Worm (Caenorhabditis elegans): ENCODE measurements around the gene F47C12.7.

F47C12.7 gene

DNA sequence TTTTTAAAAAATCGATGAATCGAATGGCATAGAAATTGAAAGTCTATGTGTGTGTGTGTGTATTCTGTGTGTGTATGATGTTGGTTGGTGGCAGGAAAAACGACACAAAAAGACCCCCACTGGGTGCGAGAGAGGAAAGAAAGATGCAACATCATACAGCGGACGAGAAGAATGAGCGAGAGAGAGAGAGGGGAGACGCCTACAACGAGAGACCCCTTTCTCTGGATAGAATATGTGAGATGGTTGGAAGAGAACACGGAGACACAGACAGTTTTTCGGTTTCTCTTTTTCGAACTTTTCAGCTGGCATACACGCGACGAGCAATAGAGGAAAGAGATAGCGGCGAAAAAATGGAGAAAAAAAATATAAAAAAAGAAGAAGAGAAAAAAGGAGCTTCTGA lies 24.6 kb upstream of the F47C12.7 start (continued):
- TF ChIP-seq fkh-10 (GFP tag; optimal IDR thresholded peaks at IDR 0.05) (no peak), nhr-77 (tag; optimal IDR thresholded peaks at IDR 0.05) (peak; percentile 67), dmd-6 (GFP tag; IDR thresholded peaks at IDR 0.05) (peak; percentile 75), ceh-20 (GFP tag; IDR thresholded peaks at IDR 0.05) (peak; percentile 44; the same call in 1 of the 2 replicates), fos-1 (tag; optimal IDR thresholded peaks at IDR 0.05) (no peak), dve-1 (tag; optimal IDR thresholded peaks at IDR 0.05; ENCODE audit: insufficient read depth) (peak; percentile 85), nhr-10 (tag; optimal IDR thresholded peaks at IDR 0.05) (peak; percentile 33), dmd-9 (GFP tag; IDR thresholded peaks at IDR 0.05) (0 out of 2 replicates have a peak, but pooled peaks have one; percentile 26)

DNA sequence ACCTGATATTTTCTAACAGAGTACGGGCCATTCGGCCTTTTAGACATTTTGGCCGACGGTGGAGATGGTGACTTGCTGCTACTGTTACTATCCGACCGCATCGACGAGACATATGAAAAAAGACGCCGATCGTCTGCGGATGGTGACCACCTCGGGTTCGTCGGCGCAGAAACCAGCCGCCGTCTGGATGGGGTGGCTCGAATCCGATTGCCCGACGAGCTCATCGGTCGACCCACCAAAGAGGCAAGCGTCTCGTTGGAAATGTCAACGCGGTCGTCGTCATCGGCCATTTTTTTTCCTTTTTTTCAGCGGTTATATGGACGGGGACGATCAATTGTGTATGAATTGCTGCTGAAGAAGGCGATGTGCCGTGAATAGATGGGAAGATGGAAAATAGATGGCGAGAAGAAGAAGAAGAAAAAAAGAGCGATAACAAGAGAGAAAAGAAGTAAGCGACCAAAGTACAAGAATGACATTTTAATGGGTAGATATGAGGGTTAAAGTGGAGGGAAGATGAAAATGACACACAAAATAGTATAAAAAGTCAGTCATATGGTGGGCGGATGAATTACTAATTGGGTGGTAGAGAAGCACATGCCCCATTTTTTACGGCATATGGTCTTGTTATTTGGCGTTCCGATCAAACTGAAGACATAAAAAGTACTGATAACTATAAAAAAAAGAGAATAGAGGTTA lies 23.6 kb upstream of the F47C12.7 start:
- TF ChIP-seq skn-1 (tag; optimal IDR thresholded peaks at IDR 0.05) (no peak), vab-7 (GFP tag; IDR thresholded peaks at IDR 0.05) (no peak), aly-2 (tag; optimal IDR thresholded peaks at IDR 0.05) (no peak), ctbp-1 (GFP tag; IDR thresholded peaks at IDR 0.05) (no peak), daf-19 (GFP tag; conservative IDR thresholded peaks at IDR 0.05) (no peak), nhr-102 (tag; optimal IDR thresholded peaks at IDR 0.05) (no peak), R02D3.7 (tag; optimal IDR thresholded peaks at IDR 0.05) (no peak), spr-3 (GFP tag; optimal IDR thresholded peaks at IDR 0.05) (no peak), nhr-42 (GFP tag; IDR thresholded peaks at IDR 0.05) (no peak), madf-9 (GFP tag; conservative IDR thresholded peaks at IDR 0.05) (no peak), unc-39 (tag; optimal IDR thresholded peaks at IDR 0.05) (no peak), Y5F2A.4 (GFP tag; optimal IDR thresholded peaks at IDR 0.05) (no peak), zfp-2 (tag; optimal IDR thresholded peaks at IDR 0.05) (no peak), lin-38 (GFP tag; IDR thresholded peaks at IDR 0.05) (no peak), zip-11 (GFP tag; IDR thresholded peaks at IDR 0.05) (no peak), F10B5.3 (tag; optimal IDR thresholded peaks at IDR 0.05) (no peak), nhr-48 (tag; optimal IDR thresholded peaks at IDR 0.05) (no peak), lsy-2 (tag; optimal IDR thresholded peaks at IDR 0.05) (no peak), ceh-62 (tag; optimal IDR thresholded peaks at IDR 0.05) (no peak), nhr-6 (tag; optimal IDR thresholded peaks at IDR 0.05) (peak; percentile 15), F37D6.2 (tag; optimal IDR thresholded peaks at IDR 0.05) (no peak), lin-39 (tag; optimal IDR thresholded peaks at IDR 0.05) (no peak), nhr-10 (tag; optimal IDR thresholded peaks at IDR 0.05) (no peak), spr-1 (tag; optimal IDR thresholded peaks at IDR 0.05) (no peak), T20F7.1 (GFP tag; optimal IDR thresholded peaks at IDR 0.05) (no peak), lin-1 (GFP tag; IDR thresholded peaks at IDR 0.05) (no peak), dmd-9 (GFP tag; IDR thresholded peaks at IDR 0.05) (no peak), mep-1 (tag; optimal IDR thresholded peaks at IDR 0.05) (no peak), ceh-20 (GFP tag; IDR thresholded peaks at IDR 0.05) (no peak), mes-2 (tag; optimal IDR thresholded peaks at IDR 0.05; ENCODE audit: poor library complexity, severe bottlenecking) (no peak), Y48G9A.11 (GFP tag; IDR thresholded peaks at IDR 0.05) (peak; percentile 32; the same call in 1 of the 2 replicates), tag-97 (GFP tag; IDR thresholded peaks at IDR 0.05) (no peak), dmd-8 (GFP tag; IDR thresholded peaks at IDR 0.05) (no peak), daf-12 (tag; optimal IDR thresholded peaks at IDR 0.05) (no peak), mxl-3 (GFP tag; optimal IDR thresholded peaks at IDR 0.05) (no peak), ama-1 (optimal IDR thresholded peaks at IDR 0.05) (peak; percentile 68), unc-62 (GFP tag; optimal IDR thresholded peaks at IDR 0.05 in 1 of 2) (peak in 1 of 2 experiments; percentile 97), unc-62 (tag; optimal IDR thresholded peaks at IDR 0.05) (no peak), nhr-77 (tag; optimal IDR thresholded peaks at IDR 0.05) (no peak), lir-3 (tag; optimal IDR thresholded peaks at IDR 0.05) (no peak), mdl-1 (tag; optimal IDR thresholded peaks at IDR 0.05) (no peak), aha-1 (tag) (peak; percentile 73), madf-5 (GFP tag; IDR thresholded peaks at IDR 0.05) (no peak), snpc-4 (tag; optimal IDR thresholded peaks at IDR 0.05) (no peak), ces-1 (GFP tag; optimal IDR thresholded peaks at IDR 0.05) (no peak), ztf-11 (tag; optimal IDR thresholded peaks at IDR 0.05) (no peak)

Measured in whole organism, L4 larva.